Worm (Caenorhabditis elegans) whole organism, mixed stage, embryonic: Measurements from ENCODE around the gene sars-1.

Experiments used
- elt-1 ChIP-seq: sonication (generic microtip); optimal IDR thresholded peaks from 2 replicates; lab custom pipeline; 2017; ENCODE audit warnings: missing genetic modification characterization, mild to moderate bottlenecking, missing compliant biosample characterization, antibody characterized with exemption, moderate library complexity, borderline replicate concordance; ENCODE audit not compliant: insufficient read depth
- elt-3 ChIP-seq: fragments of 150-350 bp; optimal IDR thresholded peaks from 2 replicates; lab custom pipeline; 2014; ENCODE audit warnings: missing biosample characterization, missing genetic modification characterization
- flh-1 ChIP-seq: fragments of 200-800 bp; sonication (Bioruptor generic); optimal IDR thresholded peaks from 2 replicates; lab custom pipeline; 2018; ENCODE audit warnings: mild to moderate bottlenecking, missing genetic modification characterization, moderate library complexity, missing compliant biosample characterization
- lsy-2 ChIP-seq: fragments of 150-350 bp; optimal IDR thresholded peaks from 2 replicates; lab custom pipeline; 2014; ENCODE audit warnings: missing biosample characterization, missing genetic modification characterization
- mls-2 ChIP-seq: sonication (generic microtip); optimal IDR thresholded peaks from 2 replicates; lab custom pipeline; 2016; ENCODE audit warnings: mild to moderate bottlenecking, missing genetic modification characterization, moderate library complexity, missing compliant biosample characterization
- nhr-237 ChIP-seq: fragments of 150-350 bp; optimal IDR thresholded peaks from 2 replicates; lab custom pipeline; 2014; ENCODE audit warnings: missing biosample characterization, missing genetic modification characterization
- nhr-76 ChIP-seq: sonication (generic microtip); optimal IDR thresholded peaks from 2 replicates; lab custom pipeline; 2017; ENCODE audit warnings: missing biosample characterization, missing genetic modification characterization
- snpc-4 ChIP-seq: fragments of 150-350 bp; optimal IDR thresholded peaks from 2 replicates; lab custom pipeline; 2014; ENCODE audit warnings: missing biosample characterization, missing genetic modification characterization
- sptf-1 ChIP-seq: sonication (generic microtip); optimal IDR thresholded peaks from 2 replicates; lab custom pipeline; 2017; ENCODE audit warnings: mild to moderate bottlenecking, missing genetic modification characterization, moderate library complexity, missing compliant biosample characterization
- tbx-8 ChIP-seq: fragments of 200-800 bp; sonication (Bioruptor generic); optimal IDR thresholded peaks from 2 replicates; lab custom pipeline; 2018; ENCODE audit warnings: mild to moderate bottlenecking, missing genetic modification characterization, moderate library complexity, missing compliant biosample characterization
- unc-120 ChIP-seq: sonication (generic microtip); optimal IDR thresholded peaks from 2 replicates; lab custom pipeline; 2017; ENCODE audit warnings: missing genetic modification characterization, missing compliant biosample characterization; ENCODE audit not compliant: poor library complexity, severe bottlenecking
- zip-8 ChIP-seq: fragments of 150-350 bp; optimal IDR thresholded peaks from 2 replicates; lab custom pipeline; 2014; ENCODE audit warnings: missing biosample characterization, missing genetic modification characterization
- ztf-11 ChIP-seq: fragments of 150-350 bp; optimal IDR thresholded peaks from 2 replicates; lab custom pipeline; 2014; ENCODE audit warnings: missing biosample characterization, missing genetic modification characterization

DNA sequence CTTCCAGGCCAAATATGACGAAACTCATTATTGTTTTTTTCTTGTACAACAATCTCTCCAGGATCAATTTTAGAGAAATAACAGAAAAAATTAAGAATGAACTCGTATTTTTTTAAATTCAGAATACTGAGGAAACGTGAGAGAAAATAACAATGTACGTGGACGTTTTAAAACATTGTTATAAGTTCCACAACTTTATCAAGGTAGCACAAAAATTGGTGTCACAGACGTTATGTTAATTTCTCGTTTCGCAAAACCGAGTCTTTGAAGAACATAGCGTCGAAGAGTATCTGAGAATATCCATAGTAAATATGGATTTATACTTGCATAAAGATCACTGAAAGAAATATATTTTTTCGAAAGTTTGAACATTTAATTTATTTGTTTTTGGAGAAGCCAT, 47.6 kb downstream of the sars-1 start, which contains the start of gene T04B2.8:
- TF ChIP-seq tbx-8 = no peak
- no peak for TF ChIP-seq ztf-11
- TF ChIP-seq flh-1 = no peak
- TF ChIP-seq snpc-4 (tag; lab: Kevin White, UChicago) = no peak
- no peak for TF ChIP-seq zip-8 (tag; lab: Kevin White, UChicago)
- no peak for TF ChIP-seq nhr-76 (tag; lab: Kevin White, UChicago)
- no peak for TF ChIP-seq elt-3 (tag; lab: Kevin White, UChicago)
- TF ChIP-seq unc-120 (tag; lab: Kevin White, UChicago) = no peak
- TF ChIP-seq lsy-2 = no peak
- no peak for TF ChIP-seq mls-2 (tag; lab: Kevin White, UChicago)
- no peak for TF ChIP-seq nhr-237
- TF ChIP-seq sptf-1 = no peak
- TF ChIP-seq elt-1 (tag; lab: Kevin White, UChicago) = no peak
